Worm (Caenorhabditis elegans): ENCODE measurements around the gene C48D1.5.

- no peak for TF ChIP-seq ama-1 (optimal IDR thresholded peaks at IDR 0.05)
- no peak for TF ChIP-seq B0310.2 (tag; optimal IDR thresholded peaks at IDR 0.05)
- TF ChIP-seq flt-1 (GFP tag; IDR thresholded peaks at IDR 0.05), result no peak
- TF ChIP-seq tbx-11 (GFP tag; IDR thresholded peaks at IDR 0.05), result no peak
- TF ChIP-seq ceh-13 (GFP tag; optimal IDR thresholded peaks at IDR 0.05), result no peak
- TF ChIP-seq scrt-1 (GFP tag; IDR thresholded peaks at IDR 0.05), result no peak
- no peak for TF ChIP-seq hmg-4 (GFP tag; optimal IDR thresholded peaks at IDR 0.05)
- TF ChIP-seq F13C5.2 (tag; optimal IDR thresholded peaks at IDR 0.05), result no peak
- TF ChIP-seq aly-1 (tag; optimal IDR thresholded peaks at IDR 0.05), result no peak
- no peak for TF ChIP-seq tra-4 (tag; optimal IDR thresholded peaks at IDR 0.05)
- TF ChIP-seq hmbx-1 (tag; optimal IDR thresholded peaks at IDR 0.05), result no peak
- no peak for TF ChIP-seq ceh-36 (tag; optimal IDR thresholded peaks at IDR 0.05)
- TF ChIP-seq hnd-1 (tag; optimal IDR thresholded peaks at IDR 0.05), result no peak
- TF ChIP-seq tbx-37 (GFP tag; conservative IDR thresholded peaks at IDR 0.05), result no peak
Measured at ce11 chrIV:13209566-13209965, 12.2 kb upstream of the C48D1.5 start, which contains the start of gene C48D1.9.

Measured in whole organism, early embryonic.